Fruit fly (Drosophila melanogaster) whole organism, embryonic: Measurements from ENCODE around the gene RhoGAP93B.

Experiments
- Adf1 ChIP-seq: fragments of 200-800 bp; sonication (Bioruptor generic); IDR thresholded peaks from 2 replicates; pipeline ENCODE4 v1.3.6; 2022; ENCODE audit warnings: missing biosample characterization, missing genetic modification characterization
- Bgb ChIP-seq: fragments of 200-800 bp; sonication (Bioruptor generic); IDR thresholded peaks from 2 replicates; pipeline ENCODE4 v1.3.6; 2022; ENCODE audit warnings: missing biosample characterization, missing genetic modification characterization; ENCODE audit not compliant: partially characterized antibody
- CG10267 ChIP-seq: fragments of 200-800 bp; sonication (Bioruptor generic); optimal IDR thresholded peaks from 2 replicates; lab custom pipeline; 2018; ENCODE audit warnings: missing biosample characterization, mild to moderate bottlenecking, missing genetic modification characterization, moderate library complexity
- CG10979 ChIP-seq: fragments of 200-800 bp; sonication (Bioruptor generic); optimal IDR thresholded peaks from 2 replicates; lab custom pipeline; 2018; ENCODE audit warnings: missing biosample characterization, mild to moderate bottlenecking, missing genetic modification characterization, moderate library complexity
- CG11247 ChIP-seq: fragments of 200-800 bp; sonication (Bioruptor generic); IDR thresholded peaks from 2 replicates; pipeline ENCODE4 v1.3.6; 2022; ENCODE audit warnings: missing biosample characterization, missing genetic modification characterization
- CG11723 ChIP-seq: fragments of 200-800 bp; sonication (Bioruptor generic); optimal IDR thresholded peaks from 2 replicates; lab custom pipeline; 2017; ENCODE audit warnings: missing biosample characterization, mild to moderate bottlenecking, missing genetic modification characterization
- CG12744 ChIP-seq: fragments of 200-800 bp; sonication (Bioruptor generic); optimal IDR thresholded peaks from 2 replicates; lab custom pipeline; 2016; ENCODE audit warnings: missing biosample characterization, missing genetic modification characterization
- CG13894 ChIP-seq: fragments of 200-800 bp; sonication (Bioruptor generic); optimal IDR thresholded peaks from 3 replicates; lab custom pipeline; 2018; ENCODE audit warnings: missing biosample characterization, mild to moderate bottlenecking, missing genetic modification characterization, moderate library complexity
- CG14050 ChIP-seq: fragments of 200-800 bp; sonication (Bioruptor generic); IDR thresholded peaks from 3 replicates; pipeline ENCODE4 v1.3.6; 2022; ENCODE audit warnings: missing biosample characterization, missing genetic modification characterization
- CG14667 ChIP-seq: fragments of 200-800 bp; sonication (Bioruptor generic); IDR thresholded peaks from 2 replicates; pipeline ENCODE4 v1.3.6; 2022; ENCODE audit warnings: missing biosample characterization, missing genetic modification characterization
- CG18262 ChIP-seq: fragments of 200-800 bp; optimal IDR thresholded peaks from 3 replicates; lab custom pipeline; 2019; ENCODE audit warnings: missing biosample characterization, mild to moderate bottlenecking, missing genetic modification characterization, moderate library complexity
- CG1832 ChIP-seq: fragments of 200-800 bp; sonication (Bioruptor generic); optimal IDR thresholded peaks from 2 replicates; lab custom pipeline; 2017; ENCODE audit warnings: missing biosample characterization, mild to moderate bottlenecking, missing genetic modification characterization, inconsistent platforms
- CG18764 ChIP-seq: fragments of 200-800 bp; sonication (Bioruptor generic); optimal IDR thresholded peaks from 3 replicates; lab custom pipeline; 2016; ENCODE audit warnings: missing biosample characterization, missing genetic modification characterization
- CG2116 ChIP-seq: fragments of 200-800 bp; sonication (Bioruptor generic); optimal IDR thresholded peaks from 3 replicates; lab custom pipeline; 2018; ENCODE audit warnings: missing biosample characterization, mild to moderate bottlenecking, missing genetic modification characterization
- CG2129 ChIP-seq: fragments of 200-800 bp; sonication (Bioruptor generic); IDR thresholded peaks from 2 replicates; pipeline ENCODE4 v1.3.6; 2022; ENCODE audit warnings: missing biosample characterization, missing genetic modification characterization; ENCODE audit not compliant: partially characterized antibody
- CG34224 ChIP-seq: fragments of 200-800 bp; sonication (Bioruptor generic); IDR thresholded peaks from 3 replicates; pipeline ENCODE4 v1.3.6; 2022; ENCODE audit warnings: missing biosample characterization, missing genetic modification characterization; ENCODE audit not compliant: partially characterized antibody
- CG5180 ChIP-seq: fragments of 200-800 bp; sonication (Bioruptor generic); optimal IDR thresholded peaks from 3 replicates; lab custom pipeline; 2017; ENCODE audit warnings: missing biosample characterization, missing genetic modification characterization, mild to moderate bottlenecking, moderate library complexity, missing genetic modification reagents
- CG6854 ChIP-seq: fragments of 200-800 bp; sonication (Bioruptor generic); optimal IDR thresholded peaks from 3 replicates; lab custom pipeline; 2017; ENCODE audit warnings: missing biosample characterization, mild to moderate bottlenecking, missing genetic modification characterization
- CG8388 ChIP-seq: fragments of 200-800 bp; sonication (Bioruptor generic); optimal IDR thresholded peaks from 2 replicates; lab custom pipeline; 2019; ENCODE audit warnings: missing biosample characterization, mild to moderate bottlenecking, missing genetic modification characterization, moderate library complexity
- CG8924 ChIP-seq: fragments of 200-800 bp; optimal IDR thresholded peaks from 3 replicates; lab custom pipeline; 2019; ENCODE audit warnings: missing biosample characterization, mild to moderate bottlenecking, missing genetic modification characterization, moderate library complexity
- CG9609 ChIP-seq: fragments of 200-800 bp; sonication (Bioruptor generic); optimal IDR thresholded peaks from 3 replicates; lab custom pipeline; 2016; ENCODE audit warnings: missing biosample characterization, missing genetic modification characterization
- CG9727 ChIP-seq: fragments of 200-800 bp; sonication (Bioruptor generic); optimal IDR thresholded peaks from 3 replicates; lab custom pipeline; 2017; ENCODE audit warnings: missing biosample characterization, mild to moderate bottlenecking, missing genetic modification characterization
- CoRest ChIP-seq: fragments of 200-800 bp; sonication (Bioruptor generic); optimal IDR thresholded peaks from 3 replicates; lab custom pipeline; 2018; ENCODE audit warnings: missing biosample characterization, mild to moderate bottlenecking, missing genetic modification characterization, moderate library complexity
- Doc2 ChIP-seq: fragments of 200-800 bp; sonication (Bioruptor generic); IDR thresholded peaks from 2 replicates; pipeline ENCODE4 v1.3.6; 2022; ENCODE audit warnings: missing biosample characterization, missing genetic modification characterization
- Fer1 ChIP-seq: fragments of 200-800 bp; sonication (Bioruptor generic); optimal IDR thresholded peaks from 2 replicates; lab custom pipeline; 2017; ENCODE audit warnings: missing biosample characterization, mild to moderate bottlenecking, missing genetic modification characterization
- Gsc ChIP-seq: fragments of 200-800 bp; sonication (Bioruptor generic); IDR thresholded peaks from 2 replicates; pipeline ENCODE4 v1.3.6; 2022; ENCODE audit warnings: missing biosample characterization, missing genetic modification characterization
- Lim3 ChIP-seq: fragments of 200-800 bp; sonication (Bioruptor generic); IDR thresholded peaks from 2 replicates; pipeline ENCODE4 v1.3.6; 2022; ENCODE audit warnings: missing biosample characterization, missing genetic modification characterization
- Mes4 ChIP-seq: fragments of 200-800 bp; sonication (Bioruptor generic); optimal IDR thresholded peaks from 2 replicates; lab custom pipeline; 2016; ENCODE audit warnings: missing biosample characterization, missing genetic modification characterization
- NfI ChIP-seq: fragments of 200-800 bp; sonication (Bioruptor generic); optimal IDR thresholded peaks from 3 replicates; lab custom pipeline; 2018; ENCODE audit warnings: missing biosample characterization, mild to moderate bottlenecking, missing genetic modification characterization, moderate library complexity
- Oaz ChIP-seq: fragments of 200-800 bp; sonication (Bioruptor generic); IDR thresholded peaks from 2 replicates; pipeline ENCODE4 v1.3.6; 2022; ENCODE audit warnings: missing biosample characterization, missing genetic modification characterization
- Vsx1 ChIP-seq: fragments of 200-800 bp; sonication (Bioruptor generic); optimal IDR thresholded peaks from 2 replicates; lab custom pipeline; 2017; ENCODE audit warnings: missing biosample characterization, mild to moderate bottlenecking, missing genetic modification characterization, missing genetic modification reagents
- ap ChIP-seq: fragments of 200-800 bp; sonication (Bioruptor generic); IDR thresholded peaks from 2 replicates; pipeline ENCODE4 v1.3.6; 2022; ENCODE audit warnings: missing biosample characterization, missing genetic modification characterization
- bbx ChIP-seq: fragments of 200-800 bp; sonication (Bioruptor generic); IDR thresholded peaks from 2 replicates; pipeline ENCODE4 v1.3.6; 2022; ENCODE audit warnings: missing biosample characterization, missing genetic modification characterization; ENCODE audit not compliant: partially characterized antibody
- chm ChIP-seq: fragments of 200-800 bp; sonication (Bioruptor generic); IDR thresholded peaks from 2 replicates; pipeline ENCODE4 v1.3.6; 2022; ENCODE audit warnings: missing biosample characterization, missing genetic modification characterization
- dimm ChIP-seq: fragments of 200-800 bp; sonication (Bioruptor generic); IDR thresholded peaks from 2 replicates; pipeline ENCODE4 v1.3.6; 2022; ENCODE audit warnings: missing biosample characterization, missing genetic modification characterization
- esg ChIP-seq: fragments of 200-800 bp; sonication (Bioruptor generic); conservative IDR thresholded peaks from 2 replicates; pipeline ENCODE4 v1.3.6; 2022; ENCODE audit warnings: missing biosample characterization, missing genetic modification characterization
- fd64A ChIP-seq: fragments of 200-800 bp; sonication (Bioruptor generic); optimal IDR thresholded peaks from 3 replicates; lab custom pipeline; 2018; ENCODE audit warnings: missing biosample characterization, mild to moderate bottlenecking, missing genetic modification characterization
- gfzf ChIP-seq: fragments of 200-800 bp; sonication (Bioruptor generic); optimal IDR thresholded peaks from 2 replicates; lab custom pipeline; 2016; ENCODE audit warnings: missing biosample characterization, mild to moderate bottlenecking, missing genetic modification characterization, moderate library complexity
- gsb ChIP-seq: fragments of 200-800 bp; sonication (Bioruptor generic); IDR thresholded peaks from 2 replicates; pipeline ENCODE4 v1.3.6; 2022; ENCODE audit warnings: missing biosample characterization, missing genetic modification characterization
- hbn ChIP-seq: fragments of 200-800 bp; sonication (Bioruptor generic); IDR thresholded peaks from 2 replicates; pipeline ENCODE4 v1.3.6; 2022; ENCODE audit warnings: missing biosample characterization, missing genetic modification characterization; ENCODE audit not compliant: partially characterized antibody
- jumu ChIP-seq: fragments of 200-800 bp; sonication (Bioruptor generic); optimal IDR thresholded peaks from 3 replicates; lab custom pipeline; 2016; ENCODE audit warnings: missing biosample characterization, missing genetic modification characterization
- knrl ChIP-seq: fragments of 200-800 bp; sonication (Bioruptor generic); IDR thresholded peaks from 3 replicates; pipeline ENCODE4 v1.3.6; 2022; ENCODE audit warnings: missing biosample characterization, missing genetic modification characterization; ENCODE audit not compliant: partially characterized antibody
- lilli ChIP-seq: fragments of 200-800 bp; sonication (Bioruptor generic); optimal IDR thresholded peaks from 3 replicates; lab custom pipeline; 2016; ENCODE audit warnings: missing biosample characterization, missing genetic modification characterization
- lola ChIP-seq, 3 experiments: fragments of >200 bp in 2 of 3; fragments of 200-800 bp in 1 of 3; sonication (Bioruptor generic) in 1 of 3; optimal IDR thresholded peaks; 2 replicates each; lab custom pipeline; 2017 to 2019; ENCODE audit warnings: missing biosample characterization in 3 of 3, missing genetic modification characterization in 3 of 3, mild to moderate bottlenecking in 1 of 3, moderate library complexity in 1 of 3
- mirr ChIP-seq: fragments of 200-800 bp; sonication (Bioruptor generic); optimal IDR thresholded peaks from 3 replicates; lab custom pipeline; 2018; ENCODE audit warnings: missing biosample characterization, mild to moderate bottlenecking, missing genetic modification characterization
- nau ChIP-seq: fragments of 200-800 bp; sonication (Bioruptor generic); optimal IDR thresholded peaks from 3 replicates; lab custom pipeline; 2017; ENCODE audit warnings: missing biosample characterization, mild to moderate bottlenecking, missing genetic modification characterization, missing genetic modification reagents
- nerfin-2 ChIP-seq: fragments of 200-800 bp; sonication (Bioruptor generic); IDR thresholded peaks from 2 replicates; pipeline ENCODE4 v1.3.6; 2022; ENCODE audit warnings: missing biosample characterization, missing genetic modification characterization; ENCODE audit not compliant: partially characterized antibody
- odd ChIP-seq: fragments of 200-800 bp; sonication (Bioruptor generic); optimal IDR thresholded peaks from 2 replicates; lab custom pipeline; 2017; ENCODE audit warnings: missing biosample characterization, mild to moderate bottlenecking, missing genetic modification characterization
- schlank ChIP-seq: fragments of 200-800 bp; sonication (Bioruptor generic); optimal IDR thresholded peaks from 2 replicates; lab custom pipeline; 2018; ENCODE audit warnings: missing biosample characterization, mild to moderate bottlenecking, missing genetic modification characterization
- ttk ChIP-seq: fragments of 200-800 bp; sonication (Bioruptor generic); IDR thresholded peaks from 2 replicates; pipeline ENCODE4 v2.1.2; 2022; ENCODE audit warnings: missing biosample characterization, missing genetic modification characterization
- zfh1 ChIP-seq: fragments of 200-800 bp; sonication (Bioruptor generic); IDR thresholded peaks from 3 replicates; pipeline ENCODE4 v1.3.6; 2022; ENCODE audit warnings: missing biosample characterization, missing genetic modification characterization

RhoGAP93B gene

dm6 chr3R:21133951-21134350, 36.3 kb upstream of the RhoGAP93B start, which contains the start of gene Usp8:
TSS of gene Usp8 (plus strand) at chr3R:21134262.
- TF ChIP-seq CG13894 (tag; lab: Kevin White, UChicago) (no peak), ap (no peak), Bgb (GFP tag; lab: Robert Waterston, UW) (no peak), CG34224 (no peak), Doc2 (GFP tag; lab: Robert Waterston, UW) (no peak), CoRest (tag; lab: Kevin White, UChicago) (peak; percentile 68), CG9727 (GFP tag; lab: Kevin White, UChicago) (peak; percentile 42), CG11247 (GFP tag; lab: Robert Waterston, UW) (no peak), CG11723 (no peak), odd (no peak), chm (no peak), Fer1 (no peak), CG18764 (GFP tag; lab: Kevin White, UChicago) (peak; percentile 39), CG8924 (tag; lab: Kevin White, UChicago) (peak; percentile 70), CG2116 (GFP tag; lab: Kevin White, UChicago) (peak; percentile 74), gsb (GFP tag; lab: Robert Waterston, UW) (no peak), CG8388 (GFP tag; lab: Kevin White, UChicago) (no peak), Mes4 (no peak), CG10979 (tag; lab: Kevin White, UChicago) (peak; percentile 39), Adf1 (no peak), jumu (no peak), Lim3 (GFP tag; lab: Robert Waterston, UW) (no peak), CG6854 (GFP tag; lab: Kevin White, UChicago) (no peak), nau (GFP tag; lab: Kevin White, UChicago) (no peak), lola (GFP tag; optimal IDR thresholded peaks at IDR 0.05; lab: Kevin White, UChicago) (peak in 1 of 3 experiments; percentile 63), gfzf (GFP tag; lab: Kevin White, UChicago) (no peak), dimm (no peak), bbx (no peak), CG5180 (GFP tag; lab: Kevin White, UChicago) (no peak), nerfin-2 (GFP tag; lab: Robert Waterston, UW) (no peak), Oaz (GFP tag; lab: Robert Waterston, UW) (no peak), CG14667 (GFP tag; lab: Robert Waterston, UW) (no peak), CG10267 (tag; lab: Kevin White, UChicago) (peak; percentile 50), CG12744 (no peak), schlank (tag; lab: Kevin White, UChicago) (no peak), NfI (GFP tag; lab: Kevin White, UChicago) (no peak), CG1832 (GFP tag; lab: Kevin White, UChicago) (no peak), knrl (GFP tag; lab: Robert Waterston, UW) (no peak), Gsc (GFP tag; lab: Robert Waterston, UW) (no peak), ttk (GFP tag; lab: Robert Waterston, UW) (no peak), CG14050 (no peak), lilli (peak; percentile 18), zfh1 (GFP tag; lab: Robert Waterston, UW) (no peak), esg (GFP tag; lab: Robert Waterston, UW) (no peak), hbn (GFP tag; lab: Robert Waterston, UW) (no peak), fd64A (no peak), CG18262 (peak; percentile 60), CG9609 (GFP tag; lab: Kevin White, UChicago) (no peak), mirr (GFP tag; lab: Kevin White, UChicago) (no peak), CG2129 (GFP tag; lab: Robert Waterston, UW) (no peak), Vsx1 (GFP tag; lab: Kevin White, UChicago) (no peak)
